Fruit fly (Drosophila melanogaster) whole organism, prepupa: ENCODE results near the gene tyn.
A peak's percentile ranks its signal among the peaks of the same experiment; 100 is the strongest.

Experiments used
- CG15336 ChIP-seq: fragments of 200-800 bp; sonication (Bioruptor generic); IDR thresholded peaks from 2 replicates; pipeline ENCODE4 v1.3.6; 2022; ENCODE audit warnings: missing biosample characterization, missing genetic modification characterization
- CG16779 ChIP-seq: fragments of 200-800 bp; sonication (Bioruptor generic); optimal IDR thresholded peaks from 3 replicates; lab custom pipeline; 2017; ENCODE audit warnings: missing biosample characterization, mild to moderate bottlenecking, missing genetic modification characterization
- CG3032 ChIP-seq: fragments of 200-800 bp; optimal IDR thresholded peaks from 2 replicates; lab custom pipeline; 2019; ENCODE audit warnings: missing biosample characterization, mild to moderate bottlenecking, missing genetic modification characterization, moderate library complexity
- CG4318 ChIP-seq: fragments of 200-800 bp; sonication (Bioruptor generic); optimal IDR thresholded peaks from 3 replicates; lab custom pipeline; 2017; ENCODE audit warnings: missing biosample characterization, mild to moderate bottlenecking, missing genetic modification characterization
- CG7368 ChIP-seq: fragments of 200-800 bp; sonication (Bioruptor generic); optimal IDR thresholded peaks from 3 replicates; lab custom pipeline; 2016; ENCODE audit warnings: missing biosample characterization, missing genetic modification characterization
- Hr39 ChIP-seq: fragments of 200-800 bp; sonication (Bioruptor generic); optimal IDR thresholded peaks from 2 replicates; lab custom pipeline; 2016; ENCODE audit warnings: missing biosample characterization, missing genetic modification characterization
- OdsH ChIP-seq: fragments of 200-800 bp; sonication (Bioruptor generic); optimal IDR thresholded peaks from 3 replicates; lab custom pipeline; 2016; ENCODE audit warnings: missing biosample characterization, missing genetic modification characterization
- Sox14 ChIP-seq: fragments of 200-800 bp; sonication (Bioruptor generic); optimal IDR thresholded peaks from 3 replicates; lab custom pipeline; 2016; ENCODE audit warnings: missing biosample characterization, missing genetic modification characterization
- achi ChIP-seq: fragments of 200-800 bp; sonication (Bioruptor generic); optimal IDR thresholded peaks from 3 replicates; lab custom pipeline; 2016; ENCODE audit warnings: missing biosample characterization, missing genetic modification characterization
- cyc ChIP-seq: fragments of 200-800 bp; sonication (Bioruptor generic); optimal IDR thresholded peaks from 3 replicates; lab custom pipeline; 2016; ENCODE audit warnings: missing biosample characterization, missing genetic modification characterization
- ss ChIP-seq, 2 experiments: fragments of 200-800 bp; sonication (Bioruptor generic); optimal IDR thresholded peaks; 2 replicates in 1 of 2; 3 replicates in 1 of 2; lab custom pipeline; 2017 to 2018; ENCODE audit warnings: mild to moderate bottlenecking in 2 of 2, missing biosample characterization in 2 of 2, missing genetic modification characterization in 2 of 2, moderate library complexity in 1 of 2
- topi ChIP-seq: fragments of 200-800 bp; sonication (Bioruptor generic); optimal IDR thresholded peaks from 3 replicates; lab custom pipeline; 2016; ENCODE audit warnings: missing biosample characterization, missing genetic modification characterization

- no peak for TF ChIP-seq CG15336
- no peak for TF ChIP-seq CG16779 (tag; lab: Kevin White, UChicago)
- no peak for TF ChIP-seq topi (GFP tag; lab: Kevin White, UChicago)
- no peak for TF ChIP-seq OdsH
- no peak for TF ChIP-seq CG3032
- TF ChIP-seq ss (GFP tag; optimal IDR thresholded peaks at IDR 0.05; lab: Kevin White, UChicago) = peak in 1 of 2 experiments; percentile 24
- no peak for TF ChIP-seq Sox14 (GFP tag; lab: Kevin White, UChicago)
- no peak for TF ChIP-seq CG7368
- no peak for TF ChIP-seq Hr39
- no peak for TF ChIP-seq cyc (GFP tag; lab: Kevin White, UChicago)
- no peak for TF ChIP-seq achi (GFP tag; lab: Kevin White, UChicago)
- TF ChIP-seq CG4318 = no peak
These were observed 40.3 kb downstream of the tyn start for dm6 chrX:180462-180861.
